Fruit fly (Drosophila melanogaster) whole organism, prepupa: Measurements from ENCODE around the gene CG13685.

Experiments used
- Blimp-1 ChIP-seq: fragments of 200-800 bp; sonication (Bioruptor generic); optimal IDR thresholded peaks from 3 replicates; lab custom pipeline; 2017; ENCODE audit warnings: missing biosample characterization, missing genetic modification characterization, mild to moderate bottlenecking, moderate library complexity, missing genetic modification reagents
- CG10631 ChIP-seq: fragments of 200-800 bp; sonication (Bioruptor generic); optimal IDR thresholded peaks from 2 replicates; lab custom pipeline; 2016; ENCODE audit warnings: missing biosample characterization, missing genetic modification characterization
- CG11762 ChIP-seq: fragments of 200-800 bp; sonication (Bioruptor generic); optimal IDR thresholded peaks from 3 replicates; lab custom pipeline; 2016; ENCODE audit warnings: missing biosample characterization, missing genetic modification characterization; ENCODE audit not compliant: insufficient read depth
- CG11902 ChIP-seq: fragments of 200-800 bp; sonication (Bioruptor generic); optimal IDR thresholded peaks from 3 replicates; lab custom pipeline; 2016; ENCODE audit warnings: missing biosample characterization, missing genetic modification characterization
- CG15336 ChIP-seq: fragments of 200-800 bp; sonication (Bioruptor generic); IDR thresholded peaks from 2 replicates; pipeline ENCODE4 v1.3.6; 2022; ENCODE audit warnings: missing biosample characterization, missing genetic modification characterization
- CG16779 ChIP-seq: fragments of 200-800 bp; sonication (Bioruptor generic); optimal IDR thresholded peaks from 3 replicates; lab custom pipeline; 2017; ENCODE audit warnings: missing biosample characterization, mild to moderate bottlenecking, missing genetic modification characterization
- CG3032 ChIP-seq: fragments of 200-800 bp; optimal IDR thresholded peaks from 2 replicates; lab custom pipeline; 2019; ENCODE audit warnings: missing biosample characterization, mild to moderate bottlenecking, missing genetic modification characterization, moderate library complexity
- CG32006 ChIP-seq: fragments of 200-800 bp; sonication (Bioruptor generic); optimal IDR thresholded peaks from 3 replicates; lab custom pipeline; 2017; ENCODE audit warnings: missing biosample characterization, mild to moderate bottlenecking, missing genetic modification characterization
- CG34406 ChIP-seq: fragments of 200-800 bp; sonication (Bioruptor generic); optimal IDR thresholded peaks from 3 replicates; lab custom pipeline; 2016; ENCODE audit warnings: missing biosample characterization, missing genetic modification characterization
- CG3919 ChIP-seq: fragments of 200-800 bp; sonication (Bioruptor generic); optimal IDR thresholded peaks from 3 replicates; lab custom pipeline; 2016; ENCODE audit warnings: missing biosample characterization, missing genetic modification characterization
- CG6163 ChIP-seq: fragments of 200-800 bp; sonication (Bioruptor generic); IDR thresholded peaks from 3 replicates; pipeline ENCODE4 v1.3.6; 2022; ENCODE audit warnings: missing biosample characterization, missing genetic modification characterization
- CG6276 ChIP-seq: fragments of 200-800 bp; sonication (Bioruptor generic); optimal IDR thresholded peaks from 2 replicates; lab custom pipeline; 2017; ENCODE audit warnings: missing biosample characterization, mild to moderate bottlenecking, missing genetic modification characterization
- CG6854 ChIP-seq: fragments of 200-800 bp; sonication (Bioruptor generic); optimal IDR thresholded peaks from 2 replicates; lab custom pipeline; 2017; ENCODE audit warnings: missing biosample characterization, mild to moderate bottlenecking, missing genetic modification characterization
- CG7368 ChIP-seq: fragments of 200-800 bp; sonication (Bioruptor generic); optimal IDR thresholded peaks from 3 replicates; lab custom pipeline; 2016; ENCODE audit warnings: missing biosample characterization, missing genetic modification characterization
- CG8119 ChIP-seq: fragments of 200-800 bp; sonication (Bioruptor generic); IDR thresholded peaks from 3 replicates; pipeline ENCODE4 v1.3.6; 2022; ENCODE audit warnings: missing biosample characterization, missing genetic modification characterization
- CG9139 ChIP-seq: fragments of 200-800 bp; sonication (Bioruptor generic); optimal IDR thresholded peaks from 3 replicates; lab custom pipeline; 2017; ENCODE audit warnings: missing biosample characterization, mild to moderate bottlenecking, missing genetic modification characterization
- Eip75B ChIP-seq: fragments of 200-800 bp; sonication (Bioruptor generic); optimal IDR thresholded peaks from 3 replicates; lab custom pipeline; 2016; ENCODE audit warnings: missing biosample characterization, missing genetic modification characterization
- Eip93F ChIP-seq: fragments of 200-800 bp; sonication (Bioruptor generic); optimal IDR thresholded peaks from 2 replicates; lab custom pipeline; 2016; ENCODE audit warnings: missing biosample characterization, mild to moderate bottlenecking, missing genetic modification characterization
- Ets21C ChIP-seq: fragments of 200-800 bp; sonication (Bioruptor generic); optimal IDR thresholded peaks from 3 replicates; lab custom pipeline; 2016; ENCODE audit warnings: missing biosample characterization, missing genetic modification characterization
- Hr38 ChIP-seq: sonication (Bioruptor generic); optimal IDR thresholded peaks from 2 replicates; lab custom pipeline; 2016; ENCODE audit warnings: missing biosample characterization, missing genetic modification characterization
- Lpt ChIP-seq: fragments of 200-800 bp; sonication (Bioruptor generic); optimal IDR thresholded peaks from 3 replicates; lab custom pipeline; 2016; ENCODE audit warnings: missing biosample characterization, missing genetic modification characterization
- Met ChIP-seq: fragments of 200-800 bp; sonication (Bioruptor generic); optimal IDR thresholded peaks from 3 replicates; lab custom pipeline; 2016; ENCODE audit warnings: missing biosample characterization, missing genetic modification characterization
- Smox ChIP-seq: fragments of 200-800 bp; sonication (Bioruptor generic); optimal IDR thresholded peaks from 3 replicates; lab custom pipeline; 2016; ENCODE audit warnings: missing biosample characterization, missing genetic modification characterization
- Sox102F ChIP-seq: fragments of 200-800 bp; sonication (Bioruptor generic); optimal IDR thresholded peaks from 2 replicates; lab custom pipeline; 2016; ENCODE audit warnings: missing biosample characterization, mild to moderate bottlenecking, missing genetic modification characterization
- Sox14 ChIP-seq: fragments of 200-800 bp; sonication (Bioruptor generic); optimal IDR thresholded peaks from 3 replicates; lab custom pipeline; 2016; ENCODE audit warnings: missing biosample characterization, missing genetic modification characterization
- Sox15 ChIP-seq: fragments of 200-800 bp; sonication (Bioruptor generic); optimal IDR thresholded peaks from 3 replicates; lab custom pipeline; 2016; ENCODE audit warnings: missing biosample characterization, missing genetic modification characterization
- achi ChIP-seq: fragments of 200-800 bp; sonication (Bioruptor generic); optimal IDR thresholded peaks from 3 replicates; lab custom pipeline; 2016; ENCODE audit warnings: missing biosample characterization, missing genetic modification characterization
- acj6 ChIP-seq: fragments of 200-800 bp; sonication (Bioruptor generic); optimal IDR thresholded peaks from 3 replicates; lab custom pipeline; 2016; ENCODE audit warnings: missing biosample characterization, missing genetic modification characterization
- dsx ChIP-seq: fragments of 200-800 bp; optimal IDR thresholded peaks from 3 replicates; lab custom pipeline; 2019; ENCODE audit warnings: missing biosample characterization, mild to moderate bottlenecking, missing genetic modification characterization, moderate library complexity; ENCODE audit not compliant: poor library complexity, severe bottlenecking
- eg ChIP-seq: fragments of 200-800 bp; sonication (Bioruptor generic); IDR thresholded peaks from 3 replicates; pipeline ENCODE4 v1.3.6; 2022; ENCODE audit warnings: missing biosample characterization, missing genetic modification characterization
- lz ChIP-seq: fragments of 200-800 bp; sonication (Bioruptor generic); optimal IDR thresholded peaks from 3 replicates; lab custom pipeline; 2016; ENCODE audit warnings: missing biosample characterization, missing genetic modification characterization
- net ChIP-seq: fragments of 200-800 bp; sonication (Bioruptor generic); optimal IDR thresholded peaks from 3 replicates; lab custom pipeline; 2016; ENCODE audit warnings: missing biosample characterization, missing genetic modification characterization
- pdm3 ChIP-seq: fragments of 200-800 bp; sonication (Bioruptor generic); optimal IDR thresholded peaks from 3 replicates; lab custom pipeline; 2016; ENCODE audit warnings: missing biosample characterization, missing genetic modification characterization
- salr ChIP-seq, 2 experiments: fragments of 200-800 bp; sonication (Bioruptor generic); optimal IDR thresholded peaks; 3 replicates each; lab custom pipeline; 2016 to 2018; ENCODE audit warnings: missing biosample characterization in 2 of 2, missing genetic modification characterization in 2 of 2, mild to moderate bottlenecking in 1 of 2
- ss ChIP-seq, 2 experiments: fragments of 200-800 bp; sonication (Bioruptor generic); optimal IDR thresholded peaks; 2 replicates in 1 of 2; 3 replicates in 1 of 2; lab custom pipeline; 2017 to 2018; ENCODE audit warnings: mild to moderate bottlenecking in 2 of 2, missing biosample characterization in 2 of 2, missing genetic modification characterization in 2 of 2, moderate library complexity in 1 of 2
- svp ChIP-seq: fragments of 200-800 bp; sonication (Bioruptor generic); peaks from one replicate; lab custom pipeline; 2016; ENCODE audit warnings: missing biosample characterization, missing genetic modification characterization
- vri ChIP-seq: fragments of 200-800 bp; sonication (Bioruptor generic); optimal IDR thresholded peaks from 3 replicates; lab custom pipeline; 2016; ENCODE audit warnings: missing biosample characterization, mild to moderate bottlenecking, missing genetic modification characterization

CG13685 gene

DNA sequence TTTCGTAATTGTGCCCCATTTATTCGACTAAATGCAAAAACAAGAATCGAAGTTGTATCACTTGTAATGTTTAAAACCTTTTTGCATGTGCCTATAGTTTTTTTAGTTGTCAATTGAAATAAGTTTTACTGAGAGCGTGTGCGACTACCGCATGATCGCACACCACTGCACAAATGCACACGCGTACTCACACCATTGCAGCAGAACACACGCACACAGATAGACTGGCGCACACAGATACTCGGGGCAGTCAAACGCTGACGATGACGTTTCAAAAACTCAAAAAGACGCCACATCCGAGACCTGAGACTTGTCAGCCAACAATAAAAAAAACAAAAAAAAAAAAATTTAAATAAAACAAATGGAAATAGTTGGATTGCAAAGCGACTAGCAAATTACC, 26.4 kb downstream of the CG13685 start:
- no peak for TF ChIP-seq vri (GFP tag; lab: Kevin White, UChicago)
- TF ChIP-seq CG9139 (GFP tag; lab: Kevin White, UChicago) = no peak
- TF ChIP-seq CG3032 (tag; lab: Kevin White, UChicago) = no peak
- no peak for TF ChIP-seq Sox102F (GFP tag; lab: Kevin White, UChicago)
- TF ChIP-seq CG6276 (GFP tag; lab: Kevin White, UChicago) = no peak
- TF ChIP-seq svp (GFP tag; lab: Kevin White, UChicago) = no peak
- no peak for TF ChIP-seq Ets21C (GFP tag; lab: Kevin White, UChicago)
- TF ChIP-seq Eip75B = no peak
- no peak for TF ChIP-seq acj6
- TF ChIP-seq lz (GFP tag; lab: Kevin White, UChicago) = no peak
- TF ChIP-seq CG11902 (GFP tag; lab: Kevin White, UChicago) = no peak
- TF ChIP-seq CG32006 (GFP tag; lab: Kevin White, UChicago) = no peak
- TF ChIP-seq Eip93F (GFP tag; lab: Kevin White, UChicago) = no peak
- no peak for TF ChIP-seq CG3919 (GFP tag; lab: Kevin White, UChicago)
- no peak for TF ChIP-seq CG8119
- TF ChIP-seq CG16779 = no peak
- no peak for TF ChIP-seq Met (GFP tag; lab: Kevin White, UChicago)

DNA sequence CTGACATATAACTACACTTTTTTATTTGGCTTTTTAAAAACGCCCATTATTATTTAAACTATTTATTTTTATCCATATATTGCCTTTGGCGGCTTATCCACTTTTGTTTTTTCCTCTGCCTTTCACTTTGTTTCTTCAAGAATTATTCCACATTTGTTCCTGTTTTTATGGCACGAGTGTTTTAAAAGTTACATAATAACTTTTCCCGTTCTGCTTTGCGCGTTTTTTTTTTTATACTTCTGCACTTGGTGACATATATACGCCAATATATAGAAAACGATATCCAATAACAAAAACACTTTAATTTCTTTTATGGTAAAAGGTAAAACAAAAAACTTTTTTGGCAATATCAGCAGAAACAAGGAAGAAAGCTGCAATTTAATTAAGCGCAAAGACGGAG, 27.6 kb downstream of the CG13685 start:
- TF ChIP-seq Smox (no peak), CG6163 (GFP tag; lab: Robert Waterston, UW) (no peak), net (GFP tag; lab: Kevin White, UChicago) (no peak), vri (GFP tag; lab: Kevin White, UChicago) (no peak), Blimp-1 (no peak), pdm3 (GFP tag; lab: Kevin White, UChicago) (no peak), Met (GFP tag; lab: Kevin White, UChicago) (no peak), achi (GFP tag; lab: Kevin White, UChicago) (no peak), CG6854 (no peak), Lpt (GFP tag; lab: Kevin White, UChicago) (no peak), lz (GFP tag; lab: Kevin White, UChicago) (no peak), Hr38 (GFP tag; lab: Kevin White, UChicago) (no peak), CG32006 (GFP tag; lab: Kevin White, UChicago) (no peak), salr (GFP tag; optimal IDR thresholded peaks at IDR 0.05; lab: Kevin White, UChicago) (no peak), Sox15 (no peak), CG7368 (GFP tag; lab: Kevin White, UChicago) (no peak), CG3032 (tag; lab: Kevin White, UChicago) (no peak), CG11762 (GFP tag; lab: Kevin White, UChicago) (no peak), eg (GFP tag; lab: Robert Waterston, UW) (no peak), ss (GFP tag; optimal IDR thresholded peaks at IDR 0.05; lab: Kevin White, UChicago) (no peak)

DNA sequence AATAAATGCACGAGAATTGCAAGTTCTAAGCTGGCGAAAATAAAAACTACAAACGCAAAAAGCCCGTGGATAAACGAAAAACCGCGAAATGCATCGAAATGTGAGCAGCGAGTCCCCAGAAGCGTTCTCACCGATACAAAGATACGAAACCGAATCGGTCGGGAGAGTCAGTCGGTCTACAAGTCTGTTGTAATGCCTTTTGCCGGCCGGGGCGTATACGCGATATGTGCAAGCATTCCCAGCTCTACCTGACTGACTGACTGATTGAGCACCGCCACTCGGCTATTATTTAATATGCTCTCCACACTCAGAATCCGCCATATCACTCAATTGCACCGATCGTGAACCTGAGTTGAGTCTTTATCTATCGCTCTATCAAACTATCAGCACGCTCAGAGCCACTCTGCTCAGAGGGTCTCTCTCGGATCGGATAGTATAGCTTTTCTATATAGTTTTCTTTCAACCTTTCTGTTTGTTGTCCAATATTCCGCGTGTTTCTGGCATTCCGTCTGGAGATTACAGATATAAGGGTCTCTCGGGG, 28.3 kb downstream of the CG13685 start, which contains the start of gene Clk:
TSS of gene Clk (minus strand) at position 239 of the 541 bp plus-strand sequence.
- no peak for TF ChIP-seq salr (GFP tag; optimal IDR thresholded peaks at IDR 0.05; lab: Kevin White, UChicago)
- peak; percentile 11 for TF ChIP-seq vri (GFP tag; lab: Kevin White, UChicago)
- TF ChIP-seq, all 60 proteins: peak for 1

DNA sequence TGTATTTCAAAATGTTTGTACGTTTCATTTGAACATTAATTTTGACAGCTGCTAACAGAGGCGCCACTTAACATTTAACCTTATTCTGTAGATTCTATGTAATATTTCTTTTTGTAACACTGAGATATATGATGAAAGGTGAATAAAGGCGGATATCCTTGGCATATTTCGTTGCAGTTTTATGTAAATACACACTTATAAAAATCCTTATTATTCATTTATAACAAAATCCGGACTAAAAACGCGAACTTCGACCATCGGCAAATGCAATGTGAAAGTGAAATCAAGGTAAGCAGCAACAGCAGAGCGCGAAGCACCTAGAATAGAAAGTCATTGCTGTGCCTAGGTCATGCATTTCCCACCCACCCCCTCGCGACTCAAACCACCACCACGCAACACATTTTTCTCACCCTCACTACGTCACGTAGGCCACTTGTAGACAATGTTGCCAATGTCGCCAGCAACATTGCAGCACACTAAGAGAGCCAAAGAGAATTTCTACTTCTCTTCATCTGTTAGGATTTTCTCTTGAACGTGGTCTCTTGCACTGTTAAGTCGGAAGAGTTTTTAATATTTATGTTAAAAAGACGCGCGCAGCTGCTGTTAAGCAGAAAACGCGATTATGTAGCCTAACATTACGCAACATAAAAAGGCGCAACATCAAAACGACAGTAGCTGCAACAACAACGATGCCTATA, 34.4 kb downstream of the CG13685 start:
- TF ChIP-seq CG15336 (GFP tag; lab: Robert Waterston, UW) (peak; percentile 45; the same call in 1 of the 2 replicates), Sox14 (GFP tag; lab: Kevin White, UChicago) (no peak), CG10631 (GFP tag; lab: Kevin White, UChicago) (no peak), dsx (peak; percentile 91), vri (GFP tag; lab: Kevin White, UChicago) (peak; percentile 58), CG34406 (GFP tag; lab: Kevin White, UChicago) (no peak), svp (GFP tag; lab: Kevin White, UChicago) (peak; percentile 75)
